Fruit fly (Drosophila melanogaster): ENCODE measurements around the gene Ubc7.

DNA sequence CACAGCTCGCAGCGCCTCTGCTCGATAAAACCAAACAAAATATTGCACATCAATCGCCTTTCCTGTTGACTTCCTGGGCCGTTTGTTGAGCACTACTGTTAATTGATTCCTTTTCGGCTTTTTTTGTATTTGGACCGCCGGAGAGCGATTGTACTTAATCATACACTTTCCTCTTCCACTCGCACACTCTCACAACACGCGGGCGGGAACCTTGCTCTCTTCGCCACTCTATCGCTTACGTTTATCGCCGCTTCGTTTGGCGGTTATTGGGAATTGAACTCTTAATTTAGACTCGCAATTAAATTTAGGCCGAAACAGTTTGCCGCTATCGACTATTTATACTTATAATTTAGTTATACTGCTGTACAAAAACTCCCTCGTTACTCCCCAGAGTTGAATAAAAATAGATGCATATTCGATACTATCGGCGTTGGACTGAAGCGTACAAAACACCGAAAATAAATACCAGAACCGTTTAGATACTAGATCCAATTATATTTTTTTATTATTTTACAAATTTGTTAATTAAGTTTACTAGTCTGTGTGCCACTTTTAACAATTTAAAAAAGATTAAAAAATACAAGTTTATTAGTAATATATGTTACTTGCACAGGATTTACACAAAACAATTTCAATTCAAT, 39.8 kb upstream of the Ubc7 start, which contains the start of gene Arp2:
- no peak for TF ChIP-seq CG10348 (GFP tag; IDR thresholded peaks at IDR 0.05)
- TF ChIP-seq CG12605 (GFP tag; IDR thresholded peaks at IDR 0.05), result no peak
- no peak for TF ChIP-seq CG13204 (GFP tag; optimal IDR thresholded peaks at IDR 0.05)
- TF ChIP-seq CG15710 (tag; optimal IDR thresholded peaks at IDR 0.05), result no peak
- TF ChIP-seq CG8159 (tag; optimal IDR thresholded peaks at IDR 0.05), result no peak
- no peak for TF ChIP-seq EcR (GFP tag; optimal IDR thresholded peaks at IDR 0.05)
- no peak for TF ChIP-seq CG34367 (tag; optimal IDR thresholded peaks at IDR 0.05)
- no peak for TF ChIP-seq D1 (tag; optimal IDR thresholded peaks at IDR 0.05)
- no peak for TF ChIP-seq CG17806 (tag; optimal IDR thresholded peaks at IDR 0.05)
- no peak for TF ChIP-seq gl (tag; optimal IDR thresholded peaks at IDR 0.05)
